Worm (Caenorhabditis elegans) whole organism, L2 larva: ENCODE data around the gene T04F3.3.

Source experiments
- aly-2 ChIP-seq: fragments of 150-350 bp; optimal IDR thresholded peaks from 2 replicates; lab custom pipeline; 2014; ENCODE audit warnings: missing biosample characterization, missing genetic modification characterization
- ama-1 ChIP-seq: fragments of 150-350 bp; optimal IDR thresholded peaks from 2 replicates; lab custom pipeline; 2018; ENCODE audit warnings: inconsistent platforms
- ceh-16 ChIP-seq: fragments of 150-350 bp; optimal IDR thresholded peaks from 2 replicates; lab custom pipeline; 2014; ENCODE audit warnings: missing biosample characterization, missing genetic modification characterization
- elt-1 ChIP-seq: fragments of 150-350 bp; optimal IDR thresholded peaks from 2 replicates; lab custom pipeline; 2014; ENCODE audit warnings: missing biosample characterization, missing genetic modification characterization
- elt-3 ChIP-seq: sonication (generic microtip); optimal IDR thresholded peaks from 2 replicates; lab custom pipeline; 2017; ENCODE audit warnings: missing biosample characterization, missing genetic modification characterization
- mdl-1 ChIP-seq, 2 experiments: fragments of 150-350 bp in 1 of 2; sonication (generic microtip) in 1 of 2; optimal IDR thresholded peaks; 2 replicates each; lab custom pipeline; 2017; ENCODE audit warnings: missing biosample characterization in 2 of 2, missing genetic modification characterization in 2 of 2
- nhr-12 ChIP-seq: fragments of 150-350 bp; optimal IDR thresholded peaks from 2 replicates; lab custom pipeline; 2014; ENCODE audit warnings: missing biosample characterization, missing genetic modification characterization
- nhr-77 ChIP-seq: fragments of 150-350 bp; optimal IDR thresholded peaks from 2 replicates; lab custom pipeline; 2014; ENCODE audit warnings: missing biosample characterization, missing genetic modification characterization
- skn-1 ChIP-seq: sonication (generic microtip); optimal IDR thresholded peaks from 2 replicates; lab custom pipeline; 2017; ENCODE audit warnings: missing biosample characterization, missing genetic modification characterization
- snpc-4 ChIP-seq: fragments of 150-350 bp; optimal IDR thresholded peaks from 2 replicates; lab custom pipeline; 2014; ENCODE audit warnings: missing biosample characterization, missing genetic modification characterization
- unc-62 ChIP-seq: fragments of 150-350 bp; optimal IDR thresholded peaks from 2 replicates; lab custom pipeline; 2014; ENCODE audit warnings: missing biosample characterization, missing genetic modification reagents, missing genetic modification characterization
- zag-1 ChIP-seq: fragments of 150-350 bp; optimal IDR thresholded peaks from 2 replicates; lab custom pipeline; 2014; ENCODE audit warnings: missing biosample characterization, missing genetic modification characterization
- ztf-11 ChIP-seq: sonication (generic microtip); optimal IDR thresholded peaks from 2 replicates; lab custom pipeline; 2017; ENCODE audit warnings: missing biosample characterization, missing genetic modification characterization

DNA sequence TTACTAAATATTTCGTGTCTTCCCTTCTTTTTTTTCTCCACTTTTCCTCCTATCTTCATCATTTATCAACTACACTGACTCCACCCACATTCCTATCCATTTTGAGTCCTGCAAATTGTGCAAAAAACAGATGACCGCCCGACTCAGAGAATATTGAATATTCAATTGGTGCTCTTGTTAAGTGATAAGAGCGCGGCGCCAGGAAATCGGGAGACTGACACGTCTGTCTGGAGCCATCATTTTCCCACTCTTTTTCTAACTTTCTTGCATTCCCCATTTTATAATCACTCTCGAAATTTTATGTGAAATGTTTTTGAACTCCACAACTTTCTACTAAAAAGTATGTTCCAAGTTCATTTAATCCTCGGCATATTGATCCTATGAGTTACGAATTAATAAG, 2.9 kb upstream of the T04F3.3 start:
- TF ChIP-seq aly-2 (no peak), ceh-16 (tag; lab: Kevin White, UChicago) (no peak), unc-62 (no peak), ama-1 (lab: Kevin White, UChicago) (no peak), nhr-12 (tag; lab: Kevin White, UChicago) (no peak), zag-1 (tag; lab: Kevin White, UChicago) (no peak), mdl-1 (tag; optimal IDR thresholded peaks at IDR 0.05; lab: Kevin White, UChicago) (no peak), elt-1 (tag; lab: Kevin White, UChicago) (no peak), ztf-11 (tag; lab: Kevin White, UChicago) (no peak), nhr-77 (no peak), snpc-4 (tag; lab: Kevin White, UChicago) (no peak), elt-3 (tag; lab: Kevin White, UChicago) (no peak), skn-1 (tag; lab: Kevin White, UChicago) (no peak)
